Fruit fly (Drosophila melanogaster): ENCODE measurements around the gene pie.

The pie gene

DNA sequence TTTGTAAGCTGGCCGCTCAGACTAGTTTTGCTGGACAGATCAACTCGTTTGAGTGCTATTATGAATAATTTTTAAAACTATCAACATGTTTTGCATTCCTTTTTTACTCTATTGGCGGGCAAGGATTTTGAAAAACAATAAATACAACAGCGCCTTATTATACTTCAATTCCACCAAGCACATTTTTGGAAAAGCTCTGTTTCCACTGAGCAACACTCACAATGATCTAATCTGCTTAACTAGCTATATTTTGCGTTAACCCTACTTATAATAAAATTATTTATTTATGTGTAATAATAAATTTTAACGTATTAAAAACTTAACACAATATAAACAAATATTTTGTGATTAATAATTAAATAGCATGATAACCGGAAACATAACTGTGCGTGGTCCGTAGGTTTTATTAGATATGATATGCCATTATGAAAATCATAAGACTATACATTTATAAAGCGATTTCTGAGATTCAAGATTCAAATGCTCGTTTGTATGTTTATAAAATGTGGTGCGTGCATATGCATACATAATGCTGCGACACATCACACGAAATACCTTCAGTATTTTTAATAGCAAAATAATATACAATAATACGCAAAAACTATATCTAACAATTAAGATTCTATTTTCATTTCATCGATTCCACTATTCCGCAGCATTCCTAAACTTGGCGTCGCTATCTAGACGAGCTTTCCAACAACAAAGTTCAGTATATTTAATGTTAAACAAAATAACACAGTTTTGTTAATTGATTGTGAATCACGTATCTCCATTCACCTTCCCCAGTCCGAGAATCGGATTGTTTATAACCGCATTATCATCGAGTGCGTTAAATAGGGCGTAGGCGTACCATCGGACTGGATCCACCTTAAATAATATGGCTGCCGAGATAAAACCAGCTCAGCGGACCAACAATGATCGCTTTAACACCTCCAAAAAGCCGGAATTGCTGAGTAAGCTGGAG is at the start of gene pie, which contains the start of gene Wdfy2:
Gene pie (minus strand): TSS at position 138 of the 964 bp plus-strand sequence.
Gene Wdfy2 (plus strand): TSS at position 649 of the 964 bp plus-strand sequence.
- TF ChIP-seq CG17801 (GFP tag; optimal IDR thresholded peaks at IDR 0.05; ENCODE audit: partially characterized antibody) = no peak

dm6 chr2L:10472257-10472656 is 49.7 kb upstream of the pie start:
- TF ChIP-seq CG17801 (GFP tag; optimal IDR thresholded peaks at IDR 0.05; ENCODE audit: partially characterized antibody) = no peak

- TF ChIP-seq CG17801 (GFP tag; optimal IDR thresholded peaks at IDR 0.05; ENCODE audit: partially characterized antibody) = no peak
Observed at dm6 chr2L:10470211-10470610, 47.6 kb upstream of the pie start.

- no peak for TF ChIP-seq CG17801 (GFP tag; optimal IDR thresholded peaks at IDR 0.05; ENCODE audit: partially characterized antibody)
Observed at dm6 chr2L:10468978-10469377, 46.4 kb upstream of the pie start.

DNA sequence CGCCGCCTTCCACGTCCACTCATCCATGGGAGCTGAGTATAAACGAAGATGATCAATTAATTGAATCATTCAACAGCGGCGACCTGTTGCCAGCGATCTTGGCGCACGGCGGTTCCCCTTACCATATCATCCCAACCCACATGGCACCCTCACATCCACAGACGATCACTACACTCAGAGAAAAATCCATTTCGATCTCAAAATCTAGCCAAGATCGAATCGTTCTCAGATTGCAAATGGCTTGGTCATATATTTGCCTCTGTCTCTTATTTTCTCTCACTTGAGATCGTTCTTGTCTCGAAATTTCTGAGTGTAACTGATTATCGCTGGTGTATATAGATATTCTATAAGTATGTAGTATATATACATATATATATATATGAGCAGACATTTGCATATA is 45.8 kb upstream of the pie start:
- TF ChIP-seq CG17801 (GFP tag; optimal IDR thresholded peaks at IDR 0.05; ENCODE audit: partially characterized antibody) = no peak

- TF ChIP-seq CG17801 (GFP tag; optimal IDR thresholded peaks at IDR 0.05; ENCODE audit: partially characterized antibody) = no peak
Observed at dm6 chr2L:10466865-10467270, 44.3 kb upstream of the pie start.

dm6 chr2L:10458979-10459378 is 36.4 kb upstream of the pie start:
- TF ChIP-seq CG17801 (GFP tag; optimal IDR thresholded peaks at IDR 0.05; ENCODE audit: partially characterized antibody) = no peak

- peak; percentile 45 for TF ChIP-seq CG17801 (GFP tag; optimal IDR thresholded peaks at IDR 0.05; ENCODE audit: partially characterized antibody)
Observed at dm6 chr2L:10457191-10457899, 34.8 kb upstream of the pie start, which contains the start of the genes LManI and LManII. LManI (minus strand) TSS chr2L:10457241. LManII (plus strand) TSS chr2L:10457658.

DNA sequence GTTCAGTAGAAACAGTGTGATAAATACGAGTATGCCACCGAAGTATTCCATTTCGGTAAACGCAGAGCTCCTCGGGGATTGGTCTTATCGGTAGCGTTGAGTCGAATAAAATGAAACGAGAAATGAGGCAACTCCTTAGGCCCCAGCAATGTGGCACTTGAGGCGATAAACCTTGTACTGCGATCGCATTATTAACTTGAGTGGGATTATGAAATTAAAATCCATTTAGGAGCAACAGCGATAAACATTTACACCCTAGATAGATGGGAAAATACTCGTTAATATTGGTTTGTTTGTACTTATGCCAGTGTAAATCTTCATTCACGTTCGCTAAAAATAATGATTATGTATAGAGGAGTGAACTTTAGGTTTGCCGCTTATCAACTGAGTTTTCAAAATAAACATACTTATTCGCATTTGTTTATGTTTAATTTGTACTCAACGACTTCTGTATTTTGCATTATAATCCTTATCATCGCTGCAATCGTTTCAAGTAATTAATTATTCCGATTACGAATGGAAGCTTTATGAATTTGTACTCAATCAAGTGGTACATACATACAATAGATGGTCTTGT is 33.5 kb upstream of the pie start:
- no peak for TF ChIP-seq CG17801 (GFP tag; optimal IDR thresholded peaks at IDR 0.05; ENCODE audit: partially characterized antibody)

- TF ChIP-seq CG17801 (GFP tag; optimal IDR thresholded peaks at IDR 0.05; ENCODE audit: partially characterized antibody) = no peak
Observed at dm6 chr2L:10452296-10452695, 29.7 kb upstream of the pie start, which contains the start of gene ppk10. ppk10 (minus strand) TSS chr2L:10452396.

- no peak for TF ChIP-seq CG17801 (GFP tag; optimal IDR thresholded peaks at IDR 0.05; ENCODE audit: partially characterized antibody)
Observed at dm6 chr2L:10442048-10442790, 19.6 kb upstream of the pie start, which contains the start of gene loh. loh (plus strand) TSS chr2L:10442534.

DNA sequence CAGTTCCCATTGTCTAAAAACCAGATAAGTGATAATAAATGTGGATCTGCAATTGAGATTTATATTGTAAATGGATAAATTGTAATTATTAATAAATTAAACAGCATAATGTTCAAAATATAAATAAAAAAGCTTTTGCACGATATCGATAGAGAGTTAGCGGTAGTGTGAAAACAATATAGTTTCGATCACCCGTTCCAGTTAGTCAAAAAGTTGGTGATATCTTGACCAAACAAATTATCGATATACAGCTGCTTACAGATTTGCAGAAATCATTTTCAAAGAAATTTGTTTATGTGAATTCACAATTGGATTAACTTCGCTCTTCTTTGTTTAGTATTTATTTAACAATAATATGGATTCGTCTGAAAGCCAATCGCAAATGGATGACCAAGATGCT is 16.6 kb upstream of the pie start, which contains the start of gene Nse4:
Gene Nse4 (plus strand): TSS at position 267 of the 400 bp plus-strand sequence.
- peak; percentile 31 for TF ChIP-seq CG17801 (GFP tag; optimal IDR thresholded peaks at IDR 0.05; ENCODE audit: partially characterized antibody)

dm6 chr2L:10437317-10437716 is 14.7 kb upstream of the pie start, which contains the start of gene STUB1:
STUB1 (plus strand) TSS chr2L:10437548.
- TF ChIP-seq CG17801 (GFP tag; optimal IDR thresholded peaks at IDR 0.05; ENCODE audit: partially characterized antibody) = peak; percentile 29

DNA sequence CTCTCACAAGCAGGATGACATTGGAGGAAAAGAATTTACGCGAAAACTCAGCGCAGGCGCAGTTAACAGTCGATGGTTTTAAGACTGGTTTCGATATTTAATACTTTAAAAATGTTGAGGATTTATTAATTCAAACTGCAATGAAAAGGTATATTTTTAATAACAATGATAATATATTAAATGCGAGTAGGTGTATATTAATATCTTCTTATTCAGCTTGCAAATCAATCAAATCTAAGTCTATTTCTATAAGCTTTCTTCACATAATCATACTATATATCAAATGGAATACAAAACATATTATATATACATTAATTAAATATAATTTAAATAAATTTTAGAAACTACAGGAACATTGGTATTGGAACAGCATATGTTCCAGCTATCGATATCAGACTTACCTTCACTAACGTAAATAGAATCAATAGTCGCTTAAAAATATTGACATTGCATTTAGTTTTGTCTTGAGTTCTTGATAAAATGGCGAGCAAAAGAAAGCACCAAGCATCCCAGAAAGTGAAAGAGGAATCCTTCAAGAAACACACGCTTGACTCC is 13.1 kb upstream of the pie start, which contains the start of the genes TBC1D16 and holn1:
Gene TBC1D16 (minus strand): TSS at position 51 of the 555 bp plus-strand sequence.
Gene holn1 (plus strand): TSS at position 390 of the 555 bp plus-strand sequence.
- TF ChIP-seq CG17801 (GFP tag; optimal IDR thresholded peaks at IDR 0.05; ENCODE audit: partially characterized antibody) = no peak

All from ovary, adult (tissue).